Fruit fly (Drosophila melanogaster): ENCODE results near the gene CG46399.

The CG46399 gene

DNA sequence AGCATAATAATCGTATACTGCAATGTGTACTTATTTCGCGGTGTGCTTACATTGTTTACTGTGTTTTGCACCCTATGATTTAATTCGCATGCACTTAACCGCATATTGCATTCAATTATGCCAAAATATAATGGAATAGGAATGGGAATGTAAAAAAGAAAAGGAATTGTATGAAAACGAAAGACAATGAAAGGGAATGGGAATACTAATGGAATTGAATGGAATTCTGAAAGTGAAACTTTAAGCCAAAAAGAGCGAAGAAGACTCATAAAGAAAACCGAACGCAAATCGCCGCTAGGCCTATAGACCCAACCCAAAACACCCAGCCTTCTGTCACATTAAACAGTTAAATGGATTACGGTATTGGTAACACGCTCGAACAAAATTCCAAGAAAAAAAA, 34.8 kb downstream of the CG46399 start:
- TF ChIP-seq CG17806 (tag; optimal IDR thresholded peaks at IDR 0.05) (no peak), CG15710 (tag; optimal IDR thresholded peaks at IDR 0.05) (no peak), CG9948 (tag; optimal IDR thresholded peaks at IDR 0.05) (no peak), CG8159 (tag; optimal IDR thresholded peaks at IDR 0.05) (no peak), EcR (GFP tag; optimal IDR thresholded peaks at IDR 0.05) (no peak), CG10348 (GFP tag; IDR thresholded peaks at IDR 0.05) (no peak), CG8301 (tag; optimal IDR thresholded peaks at IDR 0.05) (no peak), rn (GFP tag; IDR thresholded peaks at IDR 0.05) (no peak), CG13204 (GFP tag; optimal IDR thresholded peaks at IDR 0.05) (no peak), Pif1A (GFP tag; optimal IDR thresholded peaks at IDR 0.05) (no peak), CG34367 (tag; optimal IDR thresholded peaks at IDR 0.05) (no peak), Ets98B (GFP tag; IDR thresholded peaks at IDR 0.05) (no peak), Pif1B (GFP tag; optimal IDR thresholded peaks at IDR 0.05) (no peak), gl (tag; optimal IDR thresholded peaks at IDR 0.05) (no peak), CG14655 (GFP tag; optimal IDR thresholded peaks at IDR 0.05) (no peak), D1 (tag; optimal IDR thresholded peaks at IDR 0.05) (no peak), fd96Ca (GFP tag; IDR thresholded peaks at IDR 0.05) (no peak), CG4496 (GFP tag; IDR thresholded peaks at IDR 0.05) (no peak), CG32121 (GFP tag; IDR thresholded peaks at IDR 0.05) (no peak)

- peak; percentile 10 for TF ChIP-seq CG8301 (tag; optimal IDR thresholded peaks at IDR 0.05)
- TF ChIP-seq CG4496 (GFP tag; IDR thresholded peaks at IDR 0.05) = 0 out of 3 replicates have a peak, but pooled peaks have one; percentile 19
- peak; percentile 41; the same call in 1 of the 2 replicates for TF ChIP-seq CG32121 (GFP tag; IDR thresholded peaks at IDR 0.05)
- TF ChIP-seq CG8159 (tag; optimal IDR thresholded peaks at IDR 0.05) = no peak
- TF ChIP-seq Pif1B (GFP tag; optimal IDR thresholded peaks at IDR 0.05) = no peak
- no peak for TF ChIP-seq CG17806 (tag; optimal IDR thresholded peaks at IDR 0.05)
- TF ChIP-seq EcR (GFP tag; optimal IDR thresholded peaks at IDR 0.05) = no peak
- TF ChIP-seq Pif1A (GFP tag; optimal IDR thresholded peaks at IDR 0.05) = no peak
- TF ChIP-seq CG14655 (GFP tag; optimal IDR thresholded peaks at IDR 0.05) = no peak
- TF ChIP-seq Ets98B (GFP tag; IDR thresholded peaks at IDR 0.05) = no peak
Measured at dm6 chrX:14896310-14896709, 37.3 kb downstream of the CG46399 start.

dm6 chrX:14896791-14897190, 37.7 kb downstream of the CG46399 start, which contains the start of gene CG9514:
Gene CG9514, minus strand, starts transcription at chrX:14896891.
- TF ChIP-seq Snoo (tag; optimal IDR thresholded peaks at IDR 0.05) (no peak), EcR (GFP tag; optimal IDR thresholded peaks at IDR 0.05) (no peak), CG15710 (tag; optimal IDR thresholded peaks at IDR 0.05) (no peak), Pif1A (GFP tag; optimal IDR thresholded peaks at IDR 0.05) (no peak), CG32121 (GFP tag; IDR thresholded peaks at IDR 0.05) (no peak), rn (GFP tag; IDR thresholded peaks at IDR 0.05) (no peak)

- no peak for TF ChIP-seq Pif1B (GFP tag; optimal IDR thresholded peaks at IDR 0.05)
- peak; percentile 20 for TF ChIP-seq CG14655 (GFP tag; optimal IDR thresholded peaks at IDR 0.05)
- TF ChIP-seq CG17806 (tag; optimal IDR thresholded peaks at IDR 0.05) = no peak
- no peak for TF ChIP-seq CG15710 (tag; optimal IDR thresholded peaks at IDR 0.05)
- no peak for TF ChIP-seq D1 (tag; optimal IDR thresholded peaks at IDR 0.05)
- peak; percentile 35 for TF ChIP-seq CG8301 (tag; optimal IDR thresholded peaks at IDR 0.05)
- TF ChIP-seq Pif1A (GFP tag; optimal IDR thresholded peaks at IDR 0.05) = peak; percentile 16
- TF ChIP-seq Snoo (tag; optimal IDR thresholded peaks at IDR 0.05) = peak; percentile 3
- TF ChIP-seq CG8159 (tag; optimal IDR thresholded peaks at IDR 0.05) = peak; percentile 26
- TF ChIP-seq fd96Ca (GFP tag; IDR thresholded peaks at IDR 0.05) = no peak
- TF ChIP-seq CG9948 (tag; optimal IDR thresholded peaks at IDR 0.05) = no peak
- 0 out of 2 replicates have a peak, but pooled peaks have one; percentile 51 for TF ChIP-seq CG32121 (GFP tag; IDR thresholded peaks at IDR 0.05)
- no peak for TF ChIP-seq EcR (GFP tag; optimal IDR thresholded peaks at IDR 0.05)
- no peak for TF ChIP-seq Ets98B (GFP tag; IDR thresholded peaks at IDR 0.05)
- 0 out of 3 replicates have a peak, but pooled peaks have one; percentile 9 for TF ChIP-seq CG4496 (GFP tag; IDR thresholded peaks at IDR 0.05)
Measured at dm6 chrX:14897592-14897991, 38.5 kb downstream of the CG46399 start.

DNA sequence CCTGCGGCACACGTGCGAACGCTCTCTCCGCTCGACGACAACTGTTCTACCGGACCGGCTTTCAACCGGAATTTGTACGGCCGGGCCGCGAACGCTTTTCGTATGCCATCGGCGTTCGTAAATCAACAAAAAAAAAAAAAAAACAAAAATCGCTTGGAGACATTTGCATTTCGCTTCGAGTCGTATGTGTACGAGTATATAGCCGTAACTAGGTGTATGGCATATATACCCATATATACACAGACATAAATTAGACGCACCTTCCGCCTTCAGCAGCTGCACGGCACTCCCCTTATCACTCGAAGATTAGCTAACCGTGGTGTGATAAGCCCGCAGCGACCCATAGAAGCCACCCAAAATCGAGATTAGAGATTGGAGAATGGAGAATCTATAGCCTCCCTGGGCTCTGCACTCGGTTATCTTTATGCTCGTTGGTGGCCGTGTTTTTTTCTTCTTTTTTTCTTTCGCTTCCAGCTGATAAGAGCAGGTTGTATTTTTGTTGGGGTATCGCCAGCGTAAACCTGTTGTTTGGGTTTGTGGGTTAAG, 46.5 kb downstream of the CG46399 start, which contains the start of gene CG9512:
Gene CG9512, minus strand, starts transcription at position 51 of the 546 bp plus-strand sequence.
- TF ChIP-seq CG10348 (GFP tag; IDR thresholded peaks at IDR 0.05) (no peak), CG13204 (GFP tag; optimal IDR thresholded peaks at IDR 0.05) (no peak), CG8301 (tag; optimal IDR thresholded peaks at IDR 0.05) (no peak), CG9948 (tag; optimal IDR thresholded peaks at IDR 0.05) (no peak), rn (GFP tag; IDR thresholded peaks at IDR 0.05) (no peak), Snoo (tag; optimal IDR thresholded peaks at IDR 0.05) (no peak)

DNA sequence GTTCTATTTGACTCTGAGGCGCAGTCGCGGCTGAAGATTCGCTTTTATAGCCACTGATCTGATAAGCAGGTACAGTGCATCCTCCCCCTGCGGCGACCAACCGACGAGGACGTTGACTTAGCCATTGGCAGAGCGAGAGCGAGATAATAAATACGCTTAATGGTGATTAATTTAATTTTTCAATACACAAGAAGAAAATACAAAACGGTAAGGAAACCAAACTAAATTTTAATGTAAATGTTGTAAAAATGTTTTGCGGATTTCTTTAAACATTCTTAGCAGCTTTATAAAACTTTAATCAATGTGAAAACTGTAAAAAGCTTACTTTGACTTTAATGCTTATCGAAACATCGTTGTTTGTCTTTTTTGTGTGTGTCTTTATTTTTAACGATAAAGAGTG, 50.0 kb downstream of the CG46399 start:
- TF ChIP-seq gl (tag; optimal IDR thresholded peaks at IDR 0.05) (no peak), CG14655 (GFP tag; optimal IDR thresholded peaks at IDR 0.05) (peak; percentile 39), Ets98B (GFP tag; IDR thresholded peaks at IDR 0.05) (no peak), CG13204 (GFP tag; optimal IDR thresholded peaks at IDR 0.05) (no peak), Pif1B (GFP tag; optimal IDR thresholded peaks at IDR 0.05) (no peak), EcR (GFP tag; optimal IDR thresholded peaks at IDR 0.05) (peak; percentile 40), CG4496 (GFP tag; IDR thresholded peaks at IDR 0.05) (no peak), CG17806 (tag; optimal IDR thresholded peaks at IDR 0.05) (no peak), CG8159 (tag; optimal IDR thresholded peaks at IDR 0.05) (no peak), CG34367 (tag; optimal IDR thresholded peaks at IDR 0.05) (no peak), Pif1A (GFP tag; optimal IDR thresholded peaks at IDR 0.05) (no peak), CG9948 (tag; optimal IDR thresholded peaks at IDR 0.05) (no peak), CG8301 (tag; optimal IDR thresholded peaks at IDR 0.05) (peak; percentile 39), CG12605 (GFP tag; IDR thresholded peaks at IDR 0.05) (no peak), fd96Ca (GFP tag; IDR thresholded peaks at IDR 0.05) (no peak)

Data from whole organism, pupa.